Fruit fly (Drosophila melanogaster) whole organism, embryonic: ENCODE results near the gene CG9471.

ENCODE experiments used
- Abd-B ChIP-seq: fragments of 200-800 bp; sonication (Bioruptor generic); optimal IDR thresholded peaks from 2 replicates; lab custom pipeline; 2018; ENCODE audit warnings: missing biosample characterization, mild to moderate bottlenecking, missing genetic modification characterization, moderate library complexity
- BEAF-32 ChIP-seq: fragments of 200-800 bp; sonication (Bioruptor generic); optimal IDR thresholded peaks from 3 replicates; lab custom pipeline; 2017; ENCODE audit warnings: missing biosample characterization, missing genetic modification characterization, mild to moderate bottlenecking, moderate library complexity, missing genetic modification reagents
- CG10209 ChIP-seq: fragments of 200-800 bp; sonication (Bioruptor generic); optimal IDR thresholded peaks from 3 replicates; lab custom pipeline; 2017; ENCODE audit warnings: missing biosample characterization, mild to moderate bottlenecking, missing genetic modification characterization, missing genetic modification reagents
- CG11723 ChIP-seq: fragments of 200-800 bp; sonication (Bioruptor generic); optimal IDR thresholded peaks from 2 replicates; lab custom pipeline; 2017; ENCODE audit warnings: missing biosample characterization, mild to moderate bottlenecking, missing genetic modification characterization
- CG12391 ChIP-seq: fragments of 200-800 bp; sonication (Bioruptor generic); optimal IDR thresholded peaks from 3 replicates; lab custom pipeline; 2018; ENCODE audit warnings: missing biosample characterization, mild to moderate bottlenecking, missing genetic modification characterization, moderate library complexity
- CG13287 ChIP-seq: fragments of 200-800 bp; sonication (Bioruptor generic); IDR thresholded peaks from 2 replicates; pipeline ENCODE4 v1.3.6; 2022; ENCODE audit warnings: missing biosample characterization, missing genetic modification characterization; ENCODE audit not compliant: partially characterized antibody
- CG1603 ChIP-seq: fragments of 200-800 bp; sonication (Bioruptor generic); optimal IDR thresholded peaks from 2 replicates; lab custom pipeline; 2019; ENCODE audit warnings: missing biosample characterization, mild to moderate bottlenecking, missing genetic modification characterization, moderate library complexity
- CG16813 ChIP-seq: fragments of 200-800 bp; sonication (Bioruptor generic); IDR thresholded peaks from 3 replicates; pipeline ENCODE4 v1.3.6; 2022; ENCODE audit warnings: missing biosample characterization, missing genetic modification characterization; ENCODE audit not compliant: partially characterized antibody
- CG17802 ChIP-seq: fragments of 200-800 bp; sonication (Bioruptor generic); optimal IDR thresholded peaks from 2 replicates; lab custom pipeline; 2018; ENCODE audit warnings: missing biosample characterization, mild to moderate bottlenecking, missing genetic modification characterization, moderate library complexity
- CG2120 ChIP-seq: fragments of 200-800 bp; sonication (Bioruptor generic); optimal IDR thresholded peaks from 3 replicates; lab custom pipeline; 2016; ENCODE audit warnings: missing biosample characterization, missing genetic modification characterization
- CG30403 ChIP-seq: fragments of 200-800 bp; sonication (Bioruptor generic); optimal IDR thresholded peaks from 3 replicates; lab custom pipeline; 2016; ENCODE audit warnings: missing biosample characterization, missing genetic modification characterization
- CG34224 ChIP-seq: fragments of 200-800 bp; sonication (Bioruptor generic); IDR thresholded peaks from 3 replicates; pipeline ENCODE4 v1.3.6; 2022; ENCODE audit warnings: missing biosample characterization, missing genetic modification characterization; ENCODE audit not compliant: partially characterized antibody
- CG34376 ChIP-seq: fragments of 200-800 bp; sonication (Bioruptor generic); optimal IDR thresholded peaks from 2 replicates; lab custom pipeline; 2018; ENCODE audit warnings: missing biosample characterization, mild to moderate bottlenecking, missing genetic modification characterization
- CG4404 ChIP-seq: fragments of 200-800 bp; sonication (Bioruptor generic); IDR thresholded peaks from 2 replicates; pipeline ENCODE4 v1.3.6; 2022; ENCODE audit warnings: missing biosample characterization, missing genetic modification characterization
- CG4820 ChIP-seq: fragments of 200-800 bp; sonication (Bioruptor generic); optimal IDR thresholded peaks from 3 replicates; lab custom pipeline; 2016; ENCODE audit warnings: missing biosample characterization, missing genetic modification characterization
- CG6791 ChIP-seq: fragments of 200-800 bp; sonication (Bioruptor generic); IDR thresholded peaks from 3 replicates; pipeline ENCODE4 v1.3.6; 2022; ENCODE audit warnings: missing biosample characterization, missing genetic modification characterization; ENCODE audit not compliant: partially characterized antibody
- CG8924 ChIP-seq: fragments of 200-800 bp; optimal IDR thresholded peaks from 3 replicates; lab custom pipeline; 2019; ENCODE audit warnings: missing biosample characterization, mild to moderate bottlenecking, missing genetic modification characterization, moderate library complexity
- CG9609 ChIP-seq: fragments of 200-800 bp; sonication (Bioruptor generic); optimal IDR thresholded peaks from 3 replicates; lab custom pipeline; 2016; ENCODE audit warnings: missing biosample characterization, missing genetic modification characterization
- Dll ChIP-seq: fragments of 200-800 bp; sonication (Bioruptor generic); IDR thresholded peaks from 4 replicates; pipeline ENCODE4 v1.3.6; 2022; ENCODE audit warnings: missing biosample characterization, missing genetic modification characterization; ENCODE audit not compliant: partially characterized antibody
- E2f1 ChIP-seq: fragments of 200-800 bp; sonication (Bioruptor generic); IDR thresholded peaks from 2 replicates; pipeline ENCODE4 v1.3.6; 2022; ENCODE audit warnings: missing biosample characterization, missing genetic modification characterization
- E2f2 ChIP-seq: fragments of 200-800 bp; sonication (Bioruptor generic); IDR thresholded peaks from 2 replicates; pipeline ENCODE4 v1.3.6; 2022; ENCODE audit warnings: missing biosample characterization, missing genetic modification characterization
- HLH4C ChIP-seq: fragments of 200-800 bp; sonication (Bioruptor generic); IDR thresholded peaks from 3 replicates; pipeline ENCODE4 v1.3.6; 2022; ENCODE audit warnings: missing biosample characterization, missing genetic modification characterization; ENCODE audit not compliant: partially characterized antibody
- Med ChIP-seq: fragments of 200-800 bp; sonication (Bioruptor generic); peaks from one replicate; lab custom pipeline; 2016; ENCODE audit warnings: missing biosample characterization, missing genetic modification characterization, mild to moderate bottlenecking, inconsistent platforms, moderate library complexity
- NFAT ChIP-seq: fragments of 200-800 bp; sonication (Bioruptor generic); IDR thresholded peaks from 2 replicates; pipeline ENCODE4 v1.3.6; 2022; ENCODE audit warnings: missing biosample characterization, missing genetic modification characterization
- Nf-YC ChIP-seq: fragments of 200-800 bp; optimal IDR thresholded peaks from 3 replicates; lab custom pipeline; 2019; ENCODE audit warnings: missing biosample characterization, mild to moderate bottlenecking, missing genetic modification characterization, moderate library complexity
- NfI ChIP-seq: fragments of 200-800 bp; sonication (Bioruptor generic); optimal IDR thresholded peaks from 3 replicates; lab custom pipeline; 2018; ENCODE audit warnings: missing biosample characterization, mild to moderate bottlenecking, missing genetic modification characterization, moderate library complexity
- Scr ChIP-seq: fragments of 200-800 bp; sonication (Bioruptor generic); IDR thresholded peaks from 2 replicates; pipeline ENCODE4 v1.3.6; 2022; ENCODE audit warnings: missing biosample characterization, missing genetic modification characterization; ENCODE audit not compliant: partially characterized antibody
- Sin3A ChIP-seq: fragments of >200 bp; optimal IDR thresholded peaks from 2 replicates; lab custom pipeline; 2018
- Spps ChIP-seq: fragments of 200-800 bp; sonication (Bioruptor generic); optimal IDR thresholded peaks from 2 replicates; lab custom pipeline; 2018; ENCODE audit warnings: missing biosample characterization, mild to moderate bottlenecking, missing genetic modification characterization
- Xrp1 ChIP-seq: fragments of 200-800 bp; sonication (Bioruptor generic); IDR thresholded peaks from 2 replicates; pipeline ENCODE4 v1.3.6; 2022; ENCODE audit warnings: missing biosample characterization, missing genetic modification characterization
- amos ChIP-seq: fragments of 200-800 bp; sonication (Bioruptor generic); IDR thresholded peaks from 2 replicates; pipeline ENCODE4 v1.3.6; 2022; ENCODE audit warnings: missing biosample characterization, missing genetic modification characterization; ENCODE audit not compliant: partially characterized antibody
- bbx ChIP-seq: fragments of 200-800 bp; sonication (Bioruptor generic); IDR thresholded peaks from 2 replicates; pipeline ENCODE4 v1.3.6; 2022; ENCODE audit warnings: missing biosample characterization, missing genetic modification characterization; ENCODE audit not compliant: partially characterized antibody
- bigmax ChIP-seq: fragments of 200-800 bp; sonication (Bioruptor generic); optimal IDR thresholded peaks from 2 replicates; lab custom pipeline; 2018; ENCODE audit warnings: missing biosample characterization, mild to moderate bottlenecking, missing genetic modification characterization
- bsh ChIP-seq, 2 experiments: fragments of 200-800 bp; sonication (Bioruptor generic); optimal IDR thresholded peaks; 2 replicates each; lab custom pipeline; 2017 to 2018; ENCODE audit warnings: mild to moderate bottlenecking in 2 of 2, missing biosample characterization in 2 of 2, missing genetic modification characterization in 2 of 2, moderate library complexity in 1 of 2
- caup ChIP-seq: fragments of 200-800 bp; sonication (Bioruptor generic); optimal IDR thresholded peaks from 3 replicates; lab custom pipeline; 2017; ENCODE audit warnings: missing biosample characterization, mild to moderate bottlenecking, missing genetic modification characterization, moderate library complexity; ENCODE audit not compliant: severe bottlenecking
- dan ChIP-seq: fragments of 200-800 bp; sonication (Bioruptor generic); IDR thresholded peaks from 2 replicates; pipeline ENCODE4 v1.3.6; 2022; ENCODE audit warnings: missing biosample characterization, missing genetic modification characterization
- dm ChIP-seq: fragments of 200-800 bp; sonication (Bioruptor generic); optimal IDR thresholded peaks from 3 replicates; lab custom pipeline; 2016; ENCODE audit warnings: missing biosample characterization, missing genetic modification characterization
- grau ChIP-seq: fragments of 200-800 bp; optimal IDR thresholded peaks from 3 replicates; lab custom pipeline; 2019; ENCODE audit warnings: missing biosample characterization, mild to moderate bottlenecking, missing genetic modification characterization, moderate library complexity
- hbn ChIP-seq: fragments of 200-800 bp; sonication (Bioruptor generic); IDR thresholded peaks from 2 replicates; pipeline ENCODE4 v1.3.6; 2022; ENCODE audit warnings: missing biosample characterization, missing genetic modification characterization; ENCODE audit not compliant: partially characterized antibody
- inv ChIP-seq: fragments of 200-800 bp; sonication (Bioruptor generic); IDR thresholded peaks from 2 replicates; pipeline ENCODE4 v1.3.6; 2022; ENCODE audit warnings: missing biosample characterization, missing genetic modification characterization; ENCODE audit not compliant: partially characterized antibody
- lilli ChIP-seq: fragments of 200-800 bp; sonication (Bioruptor generic); optimal IDR thresholded peaks from 3 replicates; lab custom pipeline; 2016; ENCODE audit warnings: missing biosample characterization, missing genetic modification characterization
- nerfin-2 ChIP-seq: fragments of 200-800 bp; sonication (Bioruptor generic); IDR thresholded peaks from 2 replicates; pipeline ENCODE4 v1.3.6; 2022; ENCODE audit warnings: missing biosample characterization, missing genetic modification characterization; ENCODE audit not compliant: partially characterized antibody
- org-1 ChIP-seq: fragments of 200-800 bp; sonication (Bioruptor generic); optimal IDR thresholded peaks from 2 replicates; lab custom pipeline; 2017; ENCODE audit warnings: missing biosample characterization, missing genetic modification characterization
- p53 ChIP-seq: fragments of 200-800 bp; sonication (Bioruptor generic); optimal IDR thresholded peaks from 2 replicates; lab custom pipeline; 2016; ENCODE audit warnings: missing biosample characterization, missing genetic modification characterization
- sd ChIP-seq: fragments of 200-800 bp; sonication (Bioruptor generic); optimal IDR thresholded peaks from 3 replicates; lab custom pipeline; 2018; ENCODE audit warnings: missing biosample characterization, mild to moderate bottlenecking, missing genetic modification characterization, moderate library complexity
- tna ChIP-seq: fragments of 200-800 bp; sonication (Bioruptor generic); IDR thresholded peaks from 2 replicates; pipeline ENCODE4 v1.3.6; 2022; ENCODE audit warnings: missing biosample characterization, missing genetic modification characterization; ENCODE audit not compliant: partially characterized antibody
- yki ChIP-seq: fragments of >200 bp; optimal IDR thresholded peaks from 3 replicates; lab custom pipeline; 2018

Gene CG9471

DNA sequence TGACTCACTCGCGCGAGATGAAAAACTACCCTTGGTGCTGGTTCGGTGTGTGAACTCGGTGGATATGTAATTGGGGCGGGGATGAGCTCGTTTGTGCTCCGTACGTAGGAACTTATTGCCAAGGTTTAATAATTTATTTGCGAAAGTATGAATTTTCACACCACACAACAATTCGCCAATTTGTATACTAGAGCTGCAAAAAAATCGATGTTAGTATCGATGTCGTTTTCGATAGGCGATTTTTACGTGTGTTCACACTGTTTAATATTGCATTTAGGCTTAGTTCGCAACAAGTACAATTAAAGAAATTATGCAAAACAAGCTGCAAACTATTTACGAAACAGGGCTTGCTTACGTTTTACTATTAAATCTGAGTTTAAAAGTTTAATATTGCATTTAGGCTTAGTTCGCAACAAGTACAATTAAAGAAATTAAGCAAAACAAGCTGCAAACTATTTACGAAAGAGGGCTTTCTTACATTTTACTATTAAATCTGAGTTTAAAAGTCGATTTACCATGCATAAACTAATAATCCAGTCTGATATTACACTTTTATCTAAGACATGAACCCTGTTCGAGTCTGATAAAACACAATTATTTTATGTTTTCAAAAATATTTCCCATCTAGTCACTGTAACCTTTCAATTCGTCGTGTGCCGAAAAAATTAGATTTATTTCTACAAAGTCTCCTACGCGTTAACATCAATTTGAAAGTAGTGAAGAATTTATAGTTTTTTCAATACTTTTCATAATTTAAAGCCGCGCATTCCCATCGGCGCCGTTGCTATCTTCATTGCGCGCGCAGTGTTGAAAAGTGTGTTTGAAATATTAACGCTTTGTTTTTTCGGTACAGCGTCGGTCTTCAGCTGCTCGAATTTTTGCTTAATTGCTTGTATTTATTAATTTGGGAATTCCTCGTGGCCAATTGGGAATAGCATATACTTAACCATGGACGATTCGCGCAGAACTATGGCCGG lies 8.1 kb downstream of the CG9471 start, which contains the start of the genes Snap24 and CG8478 (continued):
- TF ChIP-seq Abd-B (peak; percentile 24), lilli (GFP tag; lab: Kevin White, UChicago) (peak; percentile 30), CG10209 (GFP tag; lab: Kevin White, UChicago) (no peak), grau (tag; lab: Kevin White, UChicago) (peak; percentile 0), bsh (GFP tag; optimal IDR thresholded peaks at IDR 0.05; lab: Kevin White, UChicago) (no peak), HLH4C (peak; percentile 77), CG34376 (GFP tag; lab: Kevin White, UChicago) (no peak), NFAT (GFP tag; lab: Robert Waterston, UW) (no peak), tna (GFP tag; lab: Robert Waterston, UW) (peak; percentile 68; the same call in 1 of the 2 replicates), CG6791 (GFP tag; lab: Robert Waterston, UW) (peak; percentile 79), sd (tag; lab: Kevin White, UChicago) (no peak), org-1 (GFP tag; lab: Kevin White, UChicago) (no peak), E2f2 (GFP tag; lab: Robert Waterston, UW) (peak; percentile 85), CG12391 (peak; percentile 42), Sin3A (no peak), E2f1 (GFP tag; lab: Robert Waterston, UW) (no peak), CG2120 (GFP tag; lab: Kevin White, UChicago) (no peak), CG13287 (GFP tag; lab: Robert Waterston, UW) (peak; percentile 82), CG11723 (GFP tag; lab: Kevin White, UChicago) (no peak), CG17802 (tag; lab: Kevin White, UChicago) (peak; percentile 92), dan (GFP tag; lab: Robert Waterston, UW) (no peak), Med (peak; percentile 70), Dll (GFP tag; lab: Robert Waterston, UW) (peak; percentile 78; the same call in 3 of the 4 replicates), CG30403 (GFP tag; lab: Kevin White, UChicago) (peak; percentile 30), CG1603 (tag; lab: Kevin White, UChicago) (peak; percentile 17), Spps (tag; lab: Kevin White, UChicago) (no peak), bbx (GFP tag; lab: Robert Waterston, UW) (peak; percentile 82), CG34224 (GFP tag; lab: Robert Waterston, UW) (peak; percentile 79), amos (peak; percentile 88), Nf-YC (tag; lab: Kevin White, UChicago) (peak; percentile 20), hbn (GFP tag; lab: Robert Waterston, UW) (peak; percentile 65), Scr (GFP tag; lab: Robert Waterston, UW) (peak; percentile 79), BEAF-32 (GFP tag; lab: Kevin White, UChicago) (peak; percentile 86), CG4404 (GFP tag; lab: Robert Waterston, UW) (no peak), dm (no peak), p53 (GFP tag; lab: Kevin White, UChicago) (no peak), CG9609 (GFP tag; lab: Kevin White, UChicago) (no peak), CG16813 (GFP tag; lab: Robert Waterston, UW) (peak; percentile 81), NfI (GFP tag; lab: Kevin White, UChicago) (no peak), bigmax (GFP tag; lab: Kevin White, UChicago) (no peak), yki (lab: Kevin White, UChicago) (no peak), caup (GFP tag; lab: Kevin White, UChicago) (no peak), inv (GFP tag; lab: Robert Waterston, UW) (peak; percentile 72), CG4820 (GFP tag; lab: Kevin White, UChicago) (no peak), CG8924 (tag; lab: Kevin White, UChicago) (peak; percentile 14), nerfin-2 (GFP tag; lab: Robert Waterston, UW) (peak; percentile 73), Xrp1 (GFP tag; lab: Robert Waterston, UW) (no peak)
